Worm (Caenorhabditis elegans) whole organism, young adult: ENCODE data around the gene nrde-4.

Experiments
- B0019.2 ChIP-seq: fragments of 200-800 bp; sonication (Bioruptor generic); conservative IDR thresholded peaks from 2 replicates; pipeline ENCODE4 v1.3.6; 2022; ENCODE audit warnings: missing genetic modification reagents, missing genetic modification characterization, missing compliant biosample characterization
- B0035.1 ChIP-seq: sonication (generic microtip); optimal IDR thresholded peaks from 2 replicates; lab custom pipeline; 2016; ENCODE audit warnings: missing genetic modification characterization, mild to moderate bottlenecking, missing compliant biosample characterization, missing genotype, missing genetic modification reagents
- B0261.1 ChIP-seq: sonication (generic microtip); optimal IDR thresholded peaks from 2 replicates; lab custom pipeline; 2016; ENCODE audit warnings: mild to moderate bottlenecking, missing genetic modification characterization, moderate library complexity, missing compliant biosample characterization
- B0336.3 ChIP-seq: fragments of 200-800 bp; sonication (Bioruptor generic); IDR thresholded peaks from 2 replicates; pipeline ENCODE4 v1.3.6; 2022; ENCODE audit warnings: missing genetic modification characterization, missing compliant biosample characterization
- F22D6.2 ChIP-seq: sonication (generic microtip); optimal IDR thresholded peaks from 2 replicates; lab custom pipeline; 2016; ENCODE audit warnings: mild to moderate bottlenecking, missing genetic modification characterization, missing compliant biosample characterization
- F33H1.4 ChIP-seq: fragments of 200-800 bp; sonication (Bioruptor generic); IDR thresholded peaks from 2 replicates; pipeline ENCODE4 v1.3.6; 2022; ENCODE audit warnings: missing genetic modification reagents, missing genetic modification characterization, missing compliant biosample characterization
- F39B2.1 ChIP-seq: fragments of 200-800 bp; sonication (Bioruptor generic); IDR thresholded peaks from 2 replicates; pipeline ENCODE4 v1.3.6; 2022; ENCODE audit warnings: missing genetic modification reagents, missing genetic modification characterization, missing compliant biosample characterization
- F49E8.2 ChIP-seq: sonication (generic microtip); optimal IDR thresholded peaks from 3 replicates; lab custom pipeline; 2017; ENCODE audit warnings: missing genetic modification characterization, mild to moderate bottlenecking, missing compliant biosample characterization, antibody characterized with exemption, moderate library complexity; ENCODE audit not compliant: insufficient read depth
- F55B11.4 ChIP-seq: sonication (generic microtip); optimal IDR thresholded peaks from 2 replicates; lab custom pipeline; 2016; ENCODE audit warnings: missing compliant biosample characterization, missing genetic modification characterization, borderline replicate concordance; ENCODE audit not compliant: insufficient read depth
- F57C9.4 ChIP-seq: sonication (generic microtip); optimal IDR thresholded peaks from 2 replicates; lab custom pipeline; 2017; ENCODE audit warnings: mild to moderate bottlenecking, missing genetic modification characterization, missing compliant biosample characterization
- T07F8.4 ChIP-seq: sonication (generic microtip); optimal IDR thresholded peaks from 2 replicates; lab custom pipeline; 2016; ENCODE audit warnings: mild to moderate bottlenecking, missing genetic modification characterization, moderate library complexity, missing compliant biosample characterization
- Y53G8AR.9 ChIP-seq: fragments of 200-800 bp; sonication (Bioruptor generic); conservative IDR thresholded peaks from 2 replicates; pipeline ENCODE4 v1.3.6; 2022; ENCODE audit warnings: missing genetic modification reagents, missing genetic modification characterization, missing compliant biosample characterization
- Y56A3A.18 ChIP-seq: fragments of 200-800 bp; sonication (Bioruptor generic); IDR thresholded peaks from 2 replicates; pipeline ENCODE4 v1.3.6; 2022; ENCODE audit warnings: missing genetic modification reagents, missing genetic modification characterization, missing compliant biosample characterization
- Y67H2A.10 ChIP-seq: fragments of 200-800 bp; sonication (Bioruptor generic); conservative IDR thresholded peaks from 2 replicates; pipeline ENCODE4 v1.3.6; 2022; ENCODE audit warnings: missing genetic modification reagents, missing genetic modification characterization, missing compliant biosample characterization
- Y79H2A.3 ChIP-seq: fragments of 200-800 bp; sonication (Bioruptor generic); conservative IDR thresholded peaks from 2 replicates; pipeline ENCODE4 v1.3.6; 2022; ENCODE audit warnings: missing genetic modification reagents, missing genetic modification characterization, missing compliant biosample characterization
- ZK185.1 ChIP-seq: sonication (generic microtip); optimal IDR thresholded peaks from 2 replicates; lab custom pipeline; 2016; ENCODE audit warnings: mild to moderate bottlenecking, missing genetic modification characterization, missing compliant biosample characterization; ENCODE audit not compliant: poor library complexity, severe bottlenecking
- atf-7 ChIP-seq: sonication (generic microtip); optimal IDR thresholded peaks from 2 replicates; lab custom pipeline; 2017; ENCODE audit warnings: mild to moderate bottlenecking, missing genetic modification characterization, missing compliant biosample characterization
- cebp-1 ChIP-seq, 2 experiments: fragments of 200-800 bp in 1 of 2; sonication (Bioruptor generic) in 1 of 2; sonication (generic microtip) in 1 of 2; IDR thresholded peaks in 1 of 2; optimal IDR thresholded peaks in 1 of 2; 2 replicates each; pipeline versions ENCODE4 v1.3.6 to Lab custom; 2017 to 2022; ENCODE audit warnings: missing compliant biosample characterization in 2 of 2, missing genetic modification characterization in 2 of 2, mild to moderate bottlenecking in 1 of 2, missing genetic modification reagents in 1 of 2, moderate library complexity in 1 of 2
- cebp-2 ChIP-seq: fragments of 200-800 bp; sonication (Bioruptor generic); IDR thresholded peaks from 2 replicates; pipeline ENCODE4 v1.3.6; 2022; ENCODE audit warnings: missing genetic modification characterization, missing compliant biosample characterization
- ceh-27 ChIP-seq: fragments of 200-800 bp; sonication (Bioruptor generic); optimal IDR thresholded peaks from 2 replicates; lab custom pipeline; 2018; ENCODE audit warnings: mild to moderate bottlenecking, missing genetic modification characterization, moderate library complexity, missing compliant biosample characterization
- ceh-40 ChIP-seq: fragments of 200-800 bp; sonication (Bioruptor generic); IDR thresholded peaks from 2 replicates; pipeline ENCODE4 v1.3.6; 2022; ENCODE audit warnings: missing genetic modification characterization, missing compliant biosample characterization
- chd-7 ChIP-seq: sonication (generic microtip); optimal IDR thresholded peaks from 2 replicates; lab custom pipeline; 2016; ENCODE audit warnings: mild to moderate bottlenecking, missing genetic modification characterization, moderate library complexity, missing compliant biosample characterization
- efl-1 ChIP-seq: fragments of 150-350 bp; optimal IDR thresholded peaks from 2 replicates; lab custom pipeline; 2014; ENCODE audit warnings: missing biosample characterization, missing genetic modification reagents, missing genetic modification characterization
- ekl-4 ChIP-seq: fragments of 200-800 bp; sonication (Bioruptor generic); IDR thresholded peaks from 2 replicates; pipeline ENCODE4 v1.3.6; 2022; ENCODE audit warnings: missing genetic modification reagents, missing genetic modification characterization, missing compliant biosample characterization
- fkh-3 ChIP-seq: sonication (generic microtip); optimal IDR thresholded peaks from 2 replicates; lab custom pipeline; 2016; ENCODE audit warnings: mild to moderate bottlenecking, missing genetic modification characterization, missing compliant biosample characterization
- him-1 ChIP-seq: sonication (generic microtip); optimal IDR thresholded peaks from 2 replicates; lab custom pipeline; 2016; ENCODE audit warnings: missing genotype, missing genetic modification reagents, missing genetic modification characterization, missing compliant biosample characterization
- hlh-12 ChIP-seq: sonication (generic microtip); optimal IDR thresholded peaks from 2 replicates; lab custom pipeline; 2016; ENCODE audit warnings: missing genetic modification characterization, missing compliant biosample characterization
- hrde-1 ChIP-seq: sonication (generic microtip); optimal IDR thresholded peaks from 2 replicates; lab custom pipeline; 2016; ENCODE audit warnings: missing genetic modification characterization, mild to moderate bottlenecking, missing compliant biosample characterization, moderate library complexity, missing genotype, missing genetic modification reagents, borderline replicate concordance
- let-607 ChIP-seq, 2 experiments: fragments of 200-800 bp in 1 of 2; sonication (Bioruptor generic) in 1 of 2; sonication (generic microtip) in 1 of 2; optimal IDR thresholded peaks; 2 replicates each; lab custom pipeline; 2016 to 2018; ENCODE audit warnings: mild to moderate bottlenecking in 2 of 2, missing compliant biosample characterization in 2 of 2, missing genetic modification characterization in 2 of 2, moderate library complexity in 2 of 2, missing genotype in 1 of 2
- lin-54 ChIP-seq: fragments of 200-800 bp; sonication (Bioruptor generic); optimal IDR thresholded peaks from 2 replicates; lab custom pipeline; 2018; ENCODE audit warnings: mild to moderate bottlenecking, missing genetic modification characterization, missing compliant biosample characterization
- mes-4 ChIP-seq: sonication (generic microtip); optimal IDR thresholded peaks from 2 replicates; lab custom pipeline; 2016; ENCODE audit warnings: missing genotype, missing genetic modification characterization, missing compliant biosample characterization
- mxl-1 ChIP-seq: sonication (generic microtip); optimal IDR thresholded peaks from 2 replicates; lab custom pipeline; 2016; ENCODE audit warnings: missing genetic modification characterization, missing compliant biosample characterization
- nfya-1 ChIP-seq: sonication (generic microtip); optimal IDR thresholded peaks from 2 replicates; lab custom pipeline; 2017; ENCODE audit warnings: antibody characterized with exemption, missing compliant biosample characterization, missing genetic modification characterization, borderline replicate concordance; ENCODE audit not compliant: insufficient read depth
- nfya-2 ChIP-seq: fragments of 200-800 bp; sonication (Bioruptor generic); IDR thresholded peaks from 2 replicates; pipeline ENCODE4 v1.3.6; 2022; ENCODE audit warnings: missing genetic modification reagents, missing genetic modification characterization, missing compliant biosample characterization
- nhr-179 ChIP-seq: sonication (generic microtip); optimal IDR thresholded peaks from 2 replicates; lab custom pipeline; 2016; ENCODE audit warnings: mild to moderate bottlenecking, missing genetic modification characterization, missing compliant biosample characterization
- pbrm-1 ChIP-seq: fragments of 200-800 bp; sonication (Bioruptor generic); IDR thresholded peaks from 2 replicates; pipeline ENCODE4 v1.3.6; 2022; ENCODE audit warnings: missing genetic modification reagents, missing genetic modification characterization, missing compliant biosample characterization
- sea-2 ChIP-seq: fragments of 200-800 bp; sonication (Bioruptor generic); IDR thresholded peaks from 2 replicates; pipeline ENCODE4 v1.3.6; 2022; ENCODE audit warnings: missing genetic modification characterization, missing compliant biosample characterization
- snpc-1.1 ChIP-seq: sonication (generic microtip); optimal IDR thresholded peaks from 2 replicates; lab custom pipeline; 2017; ENCODE audit warnings: missing genetic modification characterization, mild to moderate bottlenecking, missing compliant biosample characterization, antibody characterized with exemption, moderate library complexity, missing genotype, missing genetic modification reagents; ENCODE audit not compliant: insufficient read depth
- snpc-1.3 ChIP-seq: sonication (generic microtip); optimal IDR thresholded peaks from 2 replicates; lab custom pipeline; 2017; ENCODE audit warnings: missing genetic modification characterization, mild to moderate bottlenecking, missing compliant biosample characterization, antibody characterized with exemption, moderate library complexity, missing genotype, missing genetic modification reagents; ENCODE audit not compliant: insufficient read depth
- snpc-4 ChIP-seq, 5 experiments: fragments of 150-350 bp in 1 of 5; sonication (generic microtip) in 4 of 5; optimal IDR thresholded peaks; 2 replicates each; lab custom pipeline; 2014 to 2018; ENCODE audit warnings: missing genetic modification characterization in 5 of 5, missing biosample characterization in 3 of 5, antibody characterized with exemption in 2 of 5, mild to moderate bottlenecking in 2 of 5, missing compliant biosample characterization in 2 of 5, missing genotype in 2 of 5, moderate library complexity in 2 of 5, missing genetic modification reagents in 1 of 5
- somi-1 ChIP-seq: fragments of 200-800 bp; sonication (Bioruptor generic); optimal IDR thresholded peaks from 2 replicates; lab custom pipeline; 2018; ENCODE audit warnings: mild to moderate bottlenecking, missing genetic modification characterization, missing compliant biosample characterization
- sptf-2 ChIP-seq: fragments of 200-800 bp; sonication (Bioruptor generic); optimal IDR thresholded peaks from 2 replicates; lab custom pipeline; 2018; ENCODE audit warnings: mild to moderate bottlenecking, missing genetic modification characterization, missing compliant biosample characterization
- tbp1 ChIP-seq: fragments of 200-800 bp; sonication (Bioruptor generic); optimal IDR thresholded peaks from 2 replicates; lab custom pipeline; 2018; ENCODE audit warnings: mild to moderate bottlenecking, missing genetic modification characterization, missing compliant biosample characterization
- xnd-1 ChIP-seq: sonication (generic microtip); optimal IDR thresholded peaks from 2 replicates; lab custom pipeline; 2016; ENCODE audit warnings: missing genotype, missing genetic modification reagents, missing genetic modification characterization, missing compliant biosample characterization
- zim-3 ChIP-seq: sonication (generic microtip); optimal IDR thresholded peaks from 2 replicates; lab custom pipeline; 2017; ENCODE audit warnings: mild to moderate bottlenecking, missing genetic modification characterization, moderate library complexity, missing compliant biosample characterization
- ztf-18 ChIP-seq: sonication (generic microtip); optimal IDR thresholded peaks from 2 replicates; lab custom pipeline; 2016; ENCODE audit warnings: missing genotype, mild to moderate bottlenecking, missing genetic modification characterization, missing compliant biosample characterization

The nrde-4 gene

DNA sequence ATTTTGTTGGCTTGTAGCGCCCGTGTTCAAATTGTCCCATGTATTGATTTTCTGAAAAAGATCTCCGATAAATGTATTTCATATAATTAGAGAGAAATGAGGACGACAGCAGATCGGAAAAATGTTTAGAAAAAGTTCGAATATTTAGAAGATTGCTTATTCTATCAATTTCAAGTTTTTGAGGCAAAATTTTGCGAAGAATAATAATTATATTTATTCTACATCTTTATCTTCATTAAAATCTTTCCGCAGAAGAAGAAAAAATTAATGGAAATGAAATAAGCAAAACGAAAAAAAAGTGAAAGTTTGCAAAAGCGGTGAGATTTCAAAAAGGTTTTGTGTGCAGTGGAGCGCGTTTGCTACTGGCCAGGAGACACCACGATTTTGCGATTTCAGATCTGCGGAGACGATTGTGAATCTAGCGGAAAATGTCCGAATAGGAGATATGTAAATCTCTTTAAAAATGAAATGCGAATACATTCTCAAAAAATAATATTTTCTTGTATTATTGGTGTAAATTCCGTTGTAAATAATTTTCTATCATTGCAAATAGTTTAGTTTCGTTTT lies at the start of gene nrde-4:
Gene nrde-4, minus strand, starts transcription at position 51 of the 567 bp plus-strand sequence.
- peak; percentile 3 for TF ChIP-seq snpc-1.3 (tag; lab: Kevin White, UChicago)
- no peak for TF ChIP-seq ekl-4 (GFP tag; lab: Robert Waterston, UW)
- TF ChIP-seq chd-7 (tag; lab: Kevin White, UChicago) = no peak
- TF ChIP-seq nfya-2 (GFP tag; lab: Robert Waterston, UW) = no peak
- TF ChIP-seq B0261.1 (tag; lab: Kevin White, UChicago) = no peak
- TF ChIP-seq hrde-1 = no peak
- no peak for TF ChIP-seq Y67H2A.10 (GFP tag; lab: Robert Waterston, UW)
- no peak for TF ChIP-seq F22D6.2
- no peak for TF ChIP-seq sea-2 (GFP tag; lab: Robert Waterston, UW)
- no peak for TF ChIP-seq atf-7 (tag; lab: Kevin White, UChicago)
- TF ChIP-seq zim-3 (tag; lab: Kevin White, UChicago) = no peak
- TF ChIP-seq lin-54 = peak; percentile 56
- TF ChIP-seq somi-1 (GFP tag; lab: Kevin White, UChicago) = no peak
- TF ChIP-seq mes-4 (tag; lab: Kevin White, UChicago) = no peak
- no peak for TF ChIP-seq F55B11.4 (tag; lab: Kevin White, UChicago)
- no peak for TF ChIP-seq snpc-1.1 (tag; lab: Kevin White, UChicago)
- TF ChIP-seq efl-1 (GFP tag; lab: Kevin White, UChicago) = peak; percentile 20
- no peak for TF ChIP-seq F39B2.1 (GFP tag; lab: Robert Waterston, UW)
- TF ChIP-seq B0035.1 (tag; lab: Kevin White, UChicago) = no peak
- TF ChIP-seq cebp-2 (GFP tag; lab: Robert Waterston, UW) = no peak
- no peak for TF ChIP-seq nhr-179 (tag; lab: Kevin White, UChicago)
- no peak for TF ChIP-seq nfya-1 (tag; lab: Kevin White, UChicago)
- no peak for TF ChIP-seq cebp-1 (GFP tag; IDR thresholded peaks at IDR 0.05; lab: Robert Waterston, UW)
- TF ChIP-seq cebp-1 (tag; optimal IDR thresholded peaks at IDR 0.05; lab: Kevin White, UChicago) = peak; percentile 54
- TF ChIP-seq F49E8.2 = no peak
- TF ChIP-seq F33H1.4 (GFP tag; lab: Robert Waterston, UW) = no peak
- TF ChIP-seq ceh-27 (GFP tag; lab: Kevin White, UChicago) = peak; percentile 19
- TF ChIP-seq hlh-12 (tag; lab: Kevin White, UChicago) = no peak
- no peak for TF ChIP-seq fkh-3 (tag; lab: Kevin White, UChicago)
- no peak for TF ChIP-seq xnd-1 (tag; lab: Kevin White, UChicago)
- no peak for TF ChIP-seq snpc-4 (GFP tag; optimal IDR thresholded peaks at IDR 0.05; lab: Kevin White, UChicago)
- peak in 3 of 4 experiments; percentile 15 to 56 (median 52) for TF ChIP-seq snpc-4 (tag; optimal IDR thresholded peaks at IDR 0.05; lab: Kevin White, UChicago)
- TF ChIP-seq him-1 (tag; lab: Kevin White, UChicago) = no peak
- peak; percentile 12 for TF ChIP-seq ztf-18
- peak; percentile 34 for TF ChIP-seq ZK185.1
- TF ChIP-seq pbrm-1 (GFP tag; lab: Robert Waterston, UW) = no peak
- TF ChIP-seq sptf-2 (GFP tag; lab: Kevin White, UChicago) = no peak
- TF ChIP-seq Y56A3A.18 (GFP tag; lab: Robert Waterston, UW) = no peak
- no peak for TF ChIP-seq B0336.3 (GFP tag; lab: Robert Waterston, UW)
- no peak for TF ChIP-seq Y79H2A.3 (GFP tag; lab: Robert Waterston, UW)
- TF ChIP-seq let-607 (tag; optimal IDR thresholded peaks at IDR 0.05; lab: Kevin White, UChicago) = no peak
- TF ChIP-seq ceh-40 (GFP tag; lab: Robert Waterston, UW) = no peak
- no peak for TF ChIP-seq B0019.2
- no peak for TF ChIP-seq Y53G8AR.9 (GFP tag; lab: Robert Waterston, UW)
- TF ChIP-seq tbp1 (GFP tag; lab: Kevin White, UChicago) = peak; percentile 26
- TF ChIP-seq mxl-1 (tag; lab: Kevin White, UChicago) = no peak
- TF ChIP-seq T07F8.4 (tag; lab: Kevin White, UChicago) = no peak
- TF ChIP-seq F57C9.4 = no peak
